Worm (Caenorhabditis elegans) whole organism, mixed stage, embryonic: ENCODE results near the gene unc-3.
A peak's percentile ranks its signal among the peaks of the same experiment; 100 is the strongest.

Source experiments
- blmp-1 ChIP-seq: fragments of 150-350 bp; optimal IDR thresholded peaks from 2 replicates; lab custom pipeline; 2014; ENCODE audit warnings: missing biosample characterization, missing genetic modification characterization
- elt-1 ChIP-seq: sonication (generic microtip); optimal IDR thresholded peaks from 2 replicates; lab custom pipeline; 2017; ENCODE audit warnings: missing genetic modification characterization, mild to moderate bottlenecking, missing compliant biosample characterization, antibody characterized with exemption, moderate library complexity, borderline replicate concordance; ENCODE audit not compliant: insufficient read depth
- ham-2 ChIP-seq: fragments of 200-800 bp; sonication (Bioruptor generic); optimal IDR thresholded peaks from 2 replicates; lab custom pipeline; 2018; ENCODE audit warnings: mild to moderate bottlenecking, missing genetic modification characterization, missing compliant biosample characterization
- hlh-1 ChIP-seq: fragments of 150-350 bp; optimal IDR thresholded peaks from 2 replicates; lab custom pipeline; 2014; ENCODE audit warnings: missing biosample characterization, missing genetic modification reagents, missing genetic modification characterization
- lsy-2 ChIP-seq: fragments of 150-350 bp; optimal IDR thresholded peaks from 2 replicates; lab custom pipeline; 2014; ENCODE audit warnings: missing biosample characterization, missing genetic modification characterization
- nhr-237 ChIP-seq: fragments of 150-350 bp; optimal IDR thresholded peaks from 2 replicates; lab custom pipeline; 2014; ENCODE audit warnings: missing biosample characterization, missing genetic modification characterization
- nhr-28 ChIP-seq: fragments of 150-350 bp; optimal IDR thresholded peaks from 2 replicates; lab custom pipeline; 2014; ENCODE audit warnings: missing biosample characterization, missing genetic modification characterization
- snpc-4 ChIP-seq: fragments of 150-350 bp; optimal IDR thresholded peaks from 2 replicates; lab custom pipeline; 2014; ENCODE audit warnings: missing biosample characterization, missing genetic modification characterization
- zip-8 ChIP-seq: fragments of 150-350 bp; optimal IDR thresholded peaks from 2 replicates; lab custom pipeline; 2014; ENCODE audit warnings: missing biosample characterization, missing genetic modification characterization
- ztf-11 ChIP-seq: fragments of 150-350 bp; optimal IDR thresholded peaks from 2 replicates; lab custom pipeline; 2014; ENCODE audit warnings: missing biosample characterization, missing genetic modification characterization

ce11 chrX:14731828-14732331 lies 41.5 kb upstream of the unc-3 start, which contains the start of gene F33C8.4:
- TF ChIP-seq ztf-11 (tag; lab: Kevin White, UChicago): no peak
- TF ChIP-seq nhr-237 (tag; lab: Kevin White, UChicago): no peak
- no peak for TF ChIP-seq elt-1 (tag; lab: Kevin White, UChicago)
- TF ChIP-seq blmp-1 (tag; lab: Kevin White, UChicago): no peak
- TF ChIP-seq snpc-4: no peak
- TF ChIP-seq zip-8 (tag; lab: Kevin White, UChicago): no peak
- TF ChIP-seq ham-2: no peak
- TF ChIP-seq hlh-1 (tag; lab: Kevin White, UChicago): peak; percentile 45
- TF ChIP-seq nhr-28 (tag; lab: Kevin White, UChicago): no peak
- TF ChIP-seq lsy-2 (tag; lab: Kevin White, UChicago): no peak
